Fruit fly (Drosophila melanogaster) whole organism, embryonic: ENCODE measurements around the gene CG14854.

ENCODE experiments used
- CG10321 ChIP-seq: fragments of 200-800 bp; sonication (Bioruptor generic); IDR thresholded peaks from 2 replicates; pipeline ENCODE4 v1.3.6; 2022; ENCODE audit warnings: missing biosample characterization, missing genetic modification characterization
- CG12155 ChIP-seq: fragments of 200-800 bp; sonication (Bioruptor generic); optimal IDR thresholded peaks from 3 replicates; lab custom pipeline; 2016; ENCODE audit warnings: missing biosample characterization, missing genetic modification characterization
- CG13123 ChIP-seq: fragments of 200-800 bp; sonication (Bioruptor generic); optimal IDR thresholded peaks from 2 replicates; lab custom pipeline; 2016; ENCODE audit warnings: missing biosample characterization, missing genetic modification characterization
- CG14014 ChIP-seq: fragments of 200-800 bp; sonication (Bioruptor generic); IDR thresholded peaks from 2 replicates; pipeline ENCODE4 v1.3.6; 2022; ENCODE audit warnings: missing biosample characterization, missing genetic modification characterization
- CG14050 ChIP-seq: fragments of 200-800 bp; sonication (Bioruptor generic); IDR thresholded peaks from 3 replicates; pipeline ENCODE4 v1.3.6; 2022; ENCODE audit warnings: missing biosample characterization, missing genetic modification characterization
- CG14441 ChIP-seq: fragments of 200-800 bp; sonication (Bioruptor generic); IDR thresholded peaks from 2 replicates; pipeline ENCODE4 v1.3.6; 2022; ENCODE audit warnings: missing biosample characterization, missing genetic modification characterization
- CG15073 ChIP-seq: fragments of 200-800 bp; sonication (Bioruptor generic); optimal IDR thresholded peaks from 2 replicates; lab custom pipeline; 2016; ENCODE audit warnings: missing biosample characterization, missing genetic modification characterization
- CG1529 ChIP-seq: fragments of 200-800 bp; sonication (Bioruptor generic); optimal IDR thresholded peaks from 3 replicates; lab custom pipeline; 2018; ENCODE audit warnings: missing biosample characterization, missing genetic modification characterization
- CG17912 ChIP-seq: fragments of 200-800 bp; sonication (Bioruptor generic); optimal IDR thresholded peaks from 2 replicates; lab custom pipeline; 2018; ENCODE audit warnings: missing biosample characterization, mild to moderate bottlenecking, missing genetic modification characterization
- CG18476 ChIP-seq: fragments of 200-800 bp; sonication (Bioruptor generic); optimal IDR thresholded peaks from 2 replicates; lab custom pipeline; 2016; ENCODE audit warnings: missing biosample characterization, mild to moderate bottlenecking, missing genetic modification characterization
- CG2678 ChIP-seq: fragments of 200-800 bp; sonication (Bioruptor generic); optimal IDR thresholded peaks from 3 replicates; lab custom pipeline; 2019; ENCODE audit warnings: missing biosample characterization, mild to moderate bottlenecking, missing genetic modification characterization, moderate library complexity
- CG2889 ChIP-seq: fragments of 200-800 bp; sonication (Bioruptor generic); IDR thresholded peaks from 3 replicates; pipeline ENCODE4 v1.3.6; 2022; ENCODE audit warnings: missing biosample characterization, missing genetic modification characterization
- CG4424 ChIP-seq: fragments of 200-800 bp; sonication (Bioruptor generic); optimal IDR thresholded peaks from 3 replicates; lab custom pipeline; 2016; ENCODE audit warnings: missing biosample characterization, missing genetic modification characterization
- CG6175 ChIP-seq: fragments of 200-800 bp; sonication (Bioruptor generic); IDR thresholded peaks from 3 replicates; pipeline ENCODE4 v1.3.6; 2022; ENCODE audit warnings: missing biosample characterization, missing genetic modification characterization
- CG8388 ChIP-seq: fragments of 200-800 bp; sonication (Bioruptor generic); optimal IDR thresholded peaks from 2 replicates; lab custom pipeline; 2019; ENCODE audit warnings: missing biosample characterization, mild to moderate bottlenecking, missing genetic modification characterization, moderate library complexity
- Dek ChIP-seq: fragments of 200-800 bp; sonication (Bioruptor generic); optimal IDR thresholded peaks from 3 replicates; lab custom pipeline; 2019; ENCODE audit warnings: missing biosample characterization, mild to moderate bottlenecking, missing genetic modification characterization, moderate library complexity
- Dip2 ChIP-seq: fragments of 200-800 bp; sonication (Bioruptor generic); IDR thresholded peaks from 2 replicates; pipeline ENCODE4 v1.3.6; 2022; ENCODE audit warnings: missing biosample characterization, missing genetic modification characterization
- Doc3 ChIP-seq: fragments of 200-800 bp; sonication (Bioruptor generic); IDR thresholded peaks from 3 replicates; pipeline ENCODE4 v1.3.6; 2022; ENCODE audit warnings: missing biosample characterization, missing genetic modification characterization; ENCODE audit not compliant: partially characterized antibody
- E2f2 ChIP-seq: fragments of 200-800 bp; sonication (Bioruptor generic); IDR thresholded peaks from 2 replicates; pipeline ENCODE4 v1.3.6; 2022; ENCODE audit warnings: missing biosample characterization, missing genetic modification characterization
- H2.0 ChIP-seq: fragments of 200-800 bp; sonication (Bioruptor generic); IDR thresholded peaks from 2 replicates; pipeline ENCODE4 v1.3.6; 2022; ENCODE audit warnings: missing biosample characterization, missing genetic modification characterization
- Hey ChIP-seq: fragments of 200-800 bp; sonication (Bioruptor generic); optimal IDR thresholded peaks from 3 replicates; lab custom pipeline; 2018; ENCODE audit warnings: missing biosample characterization, mild to moderate bottlenecking, missing genetic modification characterization
- Hsf ChIP-seq: fragments of 200-800 bp; sonication (Bioruptor generic); optimal IDR thresholded peaks from 3 replicates; lab custom pipeline; 2016; ENCODE audit warnings: missing biosample characterization, missing genetic modification characterization
- Lhr ChIP-seq: fragments of 200-800 bp; sonication (Bioruptor generic); optimal IDR thresholded peaks from 3 replicates; lab custom pipeline; 2017; ENCODE audit warnings: mild to moderate bottlenecking, missing biosample characterization, missing genetic modification reagents, missing genetic modification characterization
- NK7.1 ChIP-seq: fragments of 200-800 bp; sonication (Bioruptor generic); optimal IDR thresholded peaks from 3 replicates; lab custom pipeline; 2016; ENCODE audit warnings: missing biosample characterization, missing genetic modification characterization
- PHDP ChIP-seq: fragments of 200-800 bp; sonication (Bioruptor generic); optimal IDR thresholded peaks from 3 replicates; lab custom pipeline; 2018; ENCODE audit warnings: missing biosample characterization, mild to moderate bottlenecking, missing genetic modification characterization, moderate library complexity
- Scr ChIP-seq: fragments of 200-800 bp; sonication (Bioruptor generic); IDR thresholded peaks from 2 replicates; pipeline ENCODE4 v1.3.6; 2022; ENCODE audit warnings: missing biosample characterization, missing genetic modification characterization; ENCODE audit not compliant: partially characterized antibody
- Side ChIP-seq: fragments of 200-800 bp; sonication (Bioruptor generic); optimal IDR thresholded peaks from 2 replicates; lab custom pipeline; 2016; ENCODE audit warnings: missing biosample characterization, missing genetic modification characterization
- Trl ChIP-seq, 3 experiments: fragments of >200 bp in 2 of 3; fragments of 200-800 bp in 1 of 3; sonication (Bioruptor generic) in 1 of 3; optimal IDR thresholded peaks; 2 replicates in 1 of 3; 3 replicates in 2 of 3; lab custom pipeline; 2016 to 2017; ENCODE audit warnings: missing biosample characterization in 1 of 3, missing genetic modification characterization in 1 of 3
- al ChIP-seq: fragments of 200-800 bp; sonication (Bioruptor generic); IDR thresholded peaks from 2 replicates; pipeline ENCODE4 v1.3.6; 2022; ENCODE audit warnings: missing biosample characterization, missing genetic modification characterization
- amos ChIP-seq: fragments of 200-800 bp; sonication (Bioruptor generic); IDR thresholded peaks from 2 replicates; pipeline ENCODE4 v1.3.6; 2022; ENCODE audit warnings: missing biosample characterization, missing genetic modification characterization; ENCODE audit not compliant: partially characterized antibody
- aop ChIP-seq: fragments of 200-800 bp; sonication (Bioruptor generic); IDR thresholded peaks from 2 replicates; pipeline ENCODE4 v1.3.6; 2022; ENCODE audit warnings: missing biosample characterization, missing genetic modification characterization
- ato ChIP-seq: fragments of 200-800 bp; sonication (Bioruptor generic); IDR thresholded peaks from 2 replicates; pipeline ENCODE4 v1.3.6; 2022; ENCODE audit warnings: missing biosample characterization, missing genetic modification characterization; ENCODE audit not compliant: partially characterized antibody
- bab2 ChIP-seq: fragments of 200-800 bp; sonication (Bioruptor generic); optimal IDR thresholded peaks from 2 replicates; lab custom pipeline; 2016; ENCODE audit warnings: missing biosample characterization, missing genetic modification characterization
- cato ChIP-seq: fragments of 200-800 bp; sonication (Bioruptor generic); optimal IDR thresholded peaks from 2 replicates; lab custom pipeline; 2016; ENCODE audit warnings: missing biosample characterization, missing genetic modification characterization, borderline replicate concordance
- chif ChIP-seq, 2 experiments: fragments of 200-800 bp; sonication (Bioruptor generic); optimal IDR thresholded peaks; 3 replicates each; lab custom pipeline; 2016; ENCODE audit warnings: missing biosample characterization in 2 of 2, missing genetic modification characterization in 2 of 2
- cwo ChIP-seq: fragments of 200-800 bp; sonication (Bioruptor generic); optimal IDR thresholded peaks from 3 replicates; lab custom pipeline; 2017; ENCODE audit warnings: missing biosample characterization, missing genetic modification characterization, mild to moderate bottlenecking, moderate library complexity, missing genetic modification reagents
- da ChIP-seq: fragments of 200-800 bp; sonication (Bioruptor generic); optimal IDR thresholded peaks from 2 replicates; lab custom pipeline; 2016; ENCODE audit warnings: missing biosample characterization, missing genetic modification characterization
- dati ChIP-seq: fragments of 200-800 bp; sonication (Bioruptor generic); IDR thresholded peaks from 2 replicates; pipeline ENCODE4 v1.3.6; 2022; ENCODE audit warnings: missing biosample characterization, missing genetic modification characterization
- ems ChIP-seq: fragments of 200-800 bp; sonication (Bioruptor generic); optimal IDR thresholded peaks from 3 replicates; lab custom pipeline; 2016; ENCODE audit warnings: missing biosample characterization, missing genetic modification characterization
- gcm ChIP-seq: fragments of 200-800 bp; sonication (Bioruptor generic); optimal IDR thresholded peaks from 2 replicates; lab custom pipeline; 2019; ENCODE audit warnings: missing biosample characterization, mild to moderate bottlenecking, missing genetic modification characterization, moderate library complexity
- gt ChIP-seq: fragments of 200-800 bp; sonication (Bioruptor generic); IDR thresholded peaks from 2 replicates; pipeline ENCODE4 v1.3.6; 2022; ENCODE audit warnings: missing biosample characterization, missing genetic modification characterization
- lov ChIP-seq, 2 experiments: fragments of 200-800 bp in 1 of 2; fragments of >200 bp in 1 of 2; sonication (Bioruptor generic) in 1 of 2; IDR thresholded peaks in 1 of 2; optimal IDR thresholded peaks in 1 of 2; 2 replicates in 1 of 2; 3 replicates in 1 of 2; pipeline versions ENCODE4 v1.3.6 to Lab custom; 2017 to 2022; ENCODE audit warnings: missing biosample characterization in 1 of 2, missing genetic modification characterization in 1 of 2
- mam ChIP-seq: fragments of 200-800 bp; sonication (Bioruptor generic); optimal IDR thresholded peaks from 3 replicates; lab custom pipeline; 2016; ENCODE audit warnings: missing biosample characterization, missing genetic modification characterization
- pnt ChIP-seq: fragments of 200-800 bp; sonication (Bioruptor generic); optimal IDR thresholded peaks from 3 replicates; lab custom pipeline; 2016; ENCODE audit warnings: missing biosample characterization, missing genetic modification characterization
- pum ChIP-seq: fragments of 200-800 bp; sonication (Bioruptor generic); optimal IDR thresholded peaks from 2 replicates; lab custom pipeline; 2016; ENCODE audit warnings: missing biosample characterization, missing genetic modification characterization
- sna ChIP-seq: fragments of 200-800 bp; sonication (Bioruptor generic); IDR thresholded peaks from 2 replicates; pipeline ENCODE4 v1.3.6; 2022; ENCODE audit warnings: missing biosample characterization, missing genetic modification characterization; ENCODE audit not compliant: partially characterized antibody
- z ChIP-seq: fragments of 200-800 bp; sonication (Bioruptor generic); IDR thresholded peaks from 3 replicates; pipeline ENCODE4 v1.3.6; 2022; ENCODE audit warnings: missing biosample characterization, missing genetic modification characterization
- zfh2 ChIP-seq: fragments of 200-800 bp; sonication (Bioruptor generic); optimal IDR thresholded peaks from 2 replicates; lab custom pipeline; 2016; ENCODE audit warnings: missing biosample characterization, missing genetic modification characterization

CG14854 gene

DNA sequence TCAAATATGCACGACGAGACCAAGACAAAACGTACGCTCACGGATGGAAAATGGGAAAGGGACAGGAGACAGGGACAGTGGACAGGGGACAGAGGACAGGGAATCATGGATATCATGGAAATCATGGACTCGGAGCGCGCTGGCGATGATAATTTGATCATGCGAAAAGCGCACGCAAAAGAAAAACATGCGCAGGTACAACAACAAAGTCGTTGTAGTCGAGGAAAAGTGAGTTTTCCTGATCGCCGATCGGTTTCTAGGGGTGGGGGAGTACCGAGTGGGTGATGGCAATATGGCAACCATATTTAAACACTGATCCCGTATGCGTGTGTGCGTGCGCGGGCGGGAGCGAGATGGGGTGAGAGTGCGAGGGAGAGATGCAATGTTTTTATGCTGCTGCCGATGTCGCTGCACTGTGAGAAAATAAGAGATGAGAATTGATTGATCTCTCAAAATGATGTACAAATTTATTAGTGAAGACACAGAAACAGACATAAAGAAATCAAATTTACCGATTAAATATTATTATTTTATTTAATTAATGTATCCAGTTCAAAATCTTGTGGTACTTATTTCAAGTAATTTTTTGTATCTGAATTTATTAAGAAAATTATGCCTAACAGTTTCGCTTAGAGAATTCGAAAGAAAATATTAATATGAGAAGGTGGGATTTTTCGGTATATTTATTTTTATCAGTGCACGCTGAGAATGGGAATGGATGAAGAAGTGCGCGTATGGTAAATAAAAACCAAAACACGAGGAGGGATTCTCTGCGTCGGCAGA lies 31.1 kb upstream of the CG14854 start (continued):
- peak; percentile 69 for TF ChIP-seq gt (GFP tag; lab: Robert Waterston, UW)
- TF ChIP-seq CG12155 (GFP tag; lab: Kevin White, UChicago) = peak; percentile 64
- TF ChIP-seq zfh2 = no peak
- TF ChIP-seq ato (GFP tag; lab: Robert Waterston, UW) = no peak
- no peak for TF ChIP-seq NK7.1
- no peak for TF ChIP-seq CG17912 (GFP tag; lab: Kevin White, UChicago)
- TF ChIP-seq Hey (tag; lab: Kevin White, UChicago) = no peak
- peak; percentile 75 for TF ChIP-seq Lhr (GFP tag; lab: Kevin White, UChicago)
- peak; percentile 90 for TF ChIP-seq CG4424 (GFP tag; lab: Kevin White, UChicago)
- TF ChIP-seq H2.0 (GFP tag; lab: Robert Waterston, UW) = 0 out of 2 replicates have a peak, but pooled peaks have one; percentile 29
- no peak for TF ChIP-seq pnt (GFP tag; lab: Kevin White, UChicago)
- TF ChIP-seq CG10321 (GFP tag; lab: Robert Waterston, UW) = no peak
- TF ChIP-seq Dek = peak; percentile 19
- TF ChIP-seq amos (GFP tag; lab: Robert Waterston, UW) = no peak
- peak; percentile 70 for TF ChIP-seq CG13123 (GFP tag; lab: Kevin White, UChicago)
- TF ChIP-seq chif (GFP tag; optimal IDR thresholded peaks at IDR 0.05; lab: Kevin White, UChicago) = peak in 1 of 2 experiments; percentile 64
- TF ChIP-seq mam = no peak
- TF ChIP-seq CG14050 (GFP tag; lab: Robert Waterston, UW) = no peak
- TF ChIP-seq cwo (GFP tag; lab: Kevin White, UChicago) = peak; percentile 38
- peak; percentile 78 for TF ChIP-seq PHDP
- peak; percentile 25 for TF ChIP-seq Side (GFP tag; lab: Kevin White, UChicago)
- TF ChIP-seq CG18476 (GFP tag; lab: Kevin White, UChicago) = peak; percentile 61
- TF ChIP-seq CG2889 (GFP tag; lab: Robert Waterston, UW) = no peak
- TF ChIP-seq aop (GFP tag; lab: Robert Waterston, UW) = no peak
- no peak for TF ChIP-seq da
- TF ChIP-seq CG8388 (GFP tag; lab: Kevin White, UChicago) = peak; percentile 93
- no peak for TF ChIP-seq CG6175 (GFP tag; lab: Robert Waterston, UW)
- TF ChIP-seq Scr (GFP tag; lab: Robert Waterston, UW) = no peak
- TF ChIP-seq Hsf (GFP tag; lab: Kevin White, UChicago) = peak; percentile 57
- peak; percentile 25 for TF ChIP-seq pum (GFP tag; lab: Kevin White, UChicago)
- TF ChIP-seq cato (GFP tag; lab: Kevin White, UChicago) = peak; percentile 73
- 0 out of 3 replicates have a peak, but pooled peaks have one; percentile 53 for TF ChIP-seq z
- TF ChIP-seq CG14014 (GFP tag; lab: Robert Waterston, UW) = no peak
- no peak for TF ChIP-seq Dip2 (GFP tag; lab: Robert Waterston, UW)
- peak; percentile 43; the same call in 1 of the 2 replicates for TF ChIP-seq CG14441 (GFP tag; lab: Robert Waterston, UW)
- TF ChIP-seq al (GFP tag; lab: Robert Waterston, UW) = no peak
- no peak for TF ChIP-seq lov (optimal IDR thresholded peaks at IDR 0.05; lab: Kevin White, UChicago)
- peak; percentile 75; the same call in 2 of the 3 replicates for TF ChIP-seq lov (GFP tag; IDR thresholded peaks at IDR 0.05; lab: Robert Waterston, UW)
- TF ChIP-seq CG1529 = peak; percentile 83
- TF ChIP-seq bab2 (GFP tag; lab: Kevin White, UChicago) = no peak
- TF ChIP-seq sna (GFP tag; lab: Robert Waterston, UW) = no peak
- TF ChIP-seq CG2678 (tag; lab: Kevin White, UChicago) = peak; percentile 87
- TF ChIP-seq Trl (optimal IDR thresholded peaks at IDR 0.05; lab: Kevin White, UChicago) = peak in 1 of 2 experiments; percentile 45
- no peak for TF ChIP-seq Trl (GFP tag; optimal IDR thresholded peaks at IDR 0.05; lab: Kevin White, UChicago)
- TF ChIP-seq E2f2 = no peak; the same call in 1 of the 2 replicates
- TF ChIP-seq dati (GFP tag; lab: Robert Waterston, UW) = 0 out of 2 replicates have a peak, but pooled peaks have one; percentile 27
- peak; percentile 96 for TF ChIP-seq gcm
- TF ChIP-seq ems (GFP tag; lab: Kevin White, UChicago) = no peak
- TF ChIP-seq Doc3 (GFP tag; lab: Robert Waterston, UW) = no peak
- TF ChIP-seq CG15073 (GFP tag; lab: Kevin White, UChicago) = peak; percentile 48
